Worm (Caenorhabditis elegans): Measurements from ENCODE around the gene lrx-1.

- TF ChIP-seq T23F11.4 (GFP tag; optimal IDR thresholded peaks at IDR 0.05): no peak
- TF ChIP-seq unc-3 (GFP tag; conservative IDR thresholded peaks at IDR 0.05): no peak
- TF ChIP-seq unc-3 (tag; optimal IDR thresholded peaks at IDR 0.05): no peak
- no peak for TF ChIP-seq hlh-30 (tag; optimal IDR thresholded peaks at IDR 0.05; ENCODE audit: insufficient read depth)
- TF ChIP-seq hlh-15 (tag; optimal IDR thresholded peaks at IDR 0.05): no peak
- TF ChIP-seq tbx-2 (tag; optimal IDR thresholded peaks at IDR 0.05): no peak
- TF ChIP-seq syd-9 (tag; optimal IDR thresholded peaks at IDR 0.05): no peak
- no peak for TF ChIP-seq pha-4 (tag; optimal IDR thresholded peaks at IDR 0.05)
- no peak for TF ChIP-seq ceh-24 (tag; optimal IDR thresholded peaks at IDR 0.05)
Measured at ce11 chrV:12251041-12251440, 1.3 kb upstream of the lrx-1 start, which contains the start of gene T04H1.5.
